Fruit fly (Drosophila melanogaster): ENCODE results near the gene CG18473.

dm6 chr3R:9401127-9401603 lies 38.1 kb downstream of the CG18473 start, which contains the start of the genes RpL34b and CG8132:
- TF ChIP-seq CG8478 (optimal IDR thresholded peaks at IDR 0.05) (no peak), CTCF (optimal IDR thresholded peaks at IDR 0.05) (peak; percentile 29 to 31)

All from S2 (cell line).